Worm (Caenorhabditis elegans) whole organism, late embryonic: ENCODE results near the gene irld-7.

ENCODE experiments used
- C08G9.2 ChIP-seq: sonication (generic microtip); optimal IDR thresholded peaks from 2 replicates; lab custom pipeline; 2016; ENCODE audit warnings: mild to moderate bottlenecking, missing genetic modification characterization, moderate library complexity, missing compliant biosample characterization
- F13H6.1 ChIP-seq: sonication (generic microtip); optimal IDR thresholded peaks from 2 replicates; lab custom pipeline; 2016; ENCODE audit warnings: missing genetic modification characterization, missing compliant biosample characterization
- K09A11.1 ChIP-seq: sonication (generic microtip); optimal IDR thresholded peaks from 2 replicates; lab custom pipeline; 2017; ENCODE audit warnings: antibody characterized with exemption, mild to moderate bottlenecking, missing genetic modification characterization, missing compliant biosample characterization; ENCODE audit not compliant: insufficient read depth
- Y22D7AL.16 ChIP-seq: sonication (generic microtip); optimal IDR thresholded peaks from 2 replicates; lab custom pipeline; 2016; ENCODE audit warnings: missing genetic modification characterization, missing compliant biosample characterization
- ceh-18 ChIP-seq: sonication (generic microtip); optimal IDR thresholded peaks from 2 replicates; lab custom pipeline; 2016; ENCODE audit warnings: missing genetic modification characterization, missing compliant biosample characterization
- ceh-2 ChIP-seq: sonication (generic microtip); optimal IDR thresholded peaks from 2 replicates; lab custom pipeline; 2016; ENCODE audit warnings: missing genotype, missing genetic modification characterization, missing compliant biosample characterization
- ceh-31 ChIP-seq: sonication (generic microtip); optimal IDR thresholded peaks from 2 replicates; lab custom pipeline; 2016; ENCODE audit warnings: missing genetic modification characterization, missing compliant biosample characterization
- ceh-34 ChIP-seq: sonication (generic microtip); optimal IDR thresholded peaks from 2 replicates; lab custom pipeline; 2016; ENCODE audit warnings: mild to moderate bottlenecking, missing genetic modification characterization, missing compliant biosample characterization
- ceh-48 ChIP-seq: sonication (generic microtip); optimal IDR thresholded peaks from 2 replicates; lab custom pipeline; 2016; ENCODE audit warnings: missing genetic modification characterization, inconsistent platforms, missing compliant biosample characterization
- ceh-9 ChIP-seq: sonication (generic microtip); optimal IDR thresholded peaks from 2 replicates; lab custom pipeline; 2016; ENCODE audit warnings: mild to moderate bottlenecking, missing genetic modification characterization, inconsistent platforms, missing compliant biosample characterization
- dmd-4 ChIP-seq: sonication (generic microtip); optimal IDR thresholded peaks from 2 replicates; lab custom pipeline; 2016; ENCODE audit warnings: borderline replicate concordance, missing genetic modification characterization, missing compliant biosample characterization
- elt-2 ChIP-seq: sonication (generic microtip); optimal IDR thresholded peaks from 2 replicates; lab custom pipeline; 2016; ENCODE audit warnings: missing genetic modification reagents, missing genetic modification characterization, missing compliant biosample characterization
- fkh-10 ChIP-seq: fragments of 150-350 bp; optimal IDR thresholded peaks from 2 replicates; lab custom pipeline; 2014; ENCODE audit warnings: missing biosample characterization, missing genetic modification reagents, missing genetic modification characterization
- gmeb-2 ChIP-seq: sonication (generic microtip); optimal IDR thresholded peaks from 2 replicates; lab custom pipeline; 2016; ENCODE audit warnings: missing genetic modification characterization, inconsistent platforms, missing compliant biosample characterization
- hlh-15 ChIP-seq: sonication (generic microtip); optimal IDR thresholded peaks from 2 replicates; lab custom pipeline; 2016; ENCODE audit warnings: missing genetic modification characterization, missing compliant biosample characterization
- hlh-30 ChIP-seq: sonication (generic microtip); optimal IDR thresholded peaks from 2 replicates; lab custom pipeline; 2017; ENCODE audit warnings: antibody characterized with exemption, missing genetic modification characterization, missing compliant biosample characterization; ENCODE audit not compliant: insufficient read depth
- lin-11 ChIP-seq: fragments of 200-800 bp; sonication (Bioruptor generic); optimal IDR thresholded peaks from 2 replicates; lab custom pipeline; 2018; ENCODE audit warnings: mild to moderate bottlenecking, missing genetic modification characterization, missing compliant biosample characterization
- madf-2 ChIP-seq: sonication (generic microtip); optimal IDR thresholded peaks from 2 replicates; lab custom pipeline; 2017; ENCODE audit warnings: missing genetic modification characterization, missing compliant biosample characterization
- nhr-11 ChIP-seq: fragments of 150-350 bp; optimal IDR thresholded peaks from 2 replicates; lab custom pipeline; 2014; ENCODE audit warnings: missing biosample characterization, missing genetic modification characterization
- npax-4 ChIP-seq: sonication (generic microtip); optimal IDR thresholded peaks from 2 replicates; lab custom pipeline; 2016; ENCODE audit warnings: missing genetic modification characterization, missing compliant biosample characterization
- odd-2 ChIP-seq: sonication (generic microtip); optimal IDR thresholded peaks from 2 replicates; lab custom pipeline; 2017; ENCODE audit warnings: antibody characterized with exemption, mild to moderate bottlenecking, missing genetic modification characterization, missing compliant biosample characterization
- pag-3 ChIP-seq: sonication (generic microtip); optimal IDR thresholded peaks from 2 replicates; lab custom pipeline; 2016; ENCODE audit warnings: missing compliant biosample characterization, missing genetic modification characterization, borderline replicate concordance
- pat-9 ChIP-seq: fragments of 200-800 bp; sonication (Bioruptor generic); optimal IDR thresholded peaks from 2 replicates; lab custom pipeline; 2018; ENCODE audit warnings: mild to moderate bottlenecking, missing genetic modification characterization, moderate library complexity, missing compliant biosample characterization
- pax-1 ChIP-seq: fragments of 150-350 bp; optimal IDR thresholded peaks from 2 replicates; lab custom pipeline; 2014; ENCODE audit warnings: missing biosample characterization, missing genetic modification characterization
- pha-2 ChIP-seq: sonication (generic microtip); optimal IDR thresholded peaks from 2 replicates; lab custom pipeline; 2017; ENCODE audit warnings: mild to moderate bottlenecking, missing genetic modification characterization, missing compliant biosample characterization
- pqm-1 ChIP-seq: sonication (generic microtip); optimal IDR thresholded peaks from 2 replicates; lab custom pipeline; 2016; ENCODE audit warnings: missing genetic modification characterization, missing compliant biosample characterization
- pros-1 ChIP-seq: fragments of 150-350 bp; optimal IDR thresholded peaks from 2 replicates; lab custom pipeline; 2014; ENCODE audit warnings: missing biosample characterization, missing genetic modification reagents, missing genetic modification characterization
- sdc-2 ChIP-seq: sonication (generic microtip); optimal IDR thresholded peaks from 2 replicates; lab custom pipeline; 2016; ENCODE audit warnings: missing genotype, missing genetic modification characterization, missing compliant biosample characterization
- tbx-2 ChIP-seq: sonication (generic microtip); optimal IDR thresholded peaks from 2 replicates; lab custom pipeline; 2016; ENCODE audit warnings: missing genetic modification characterization, missing compliant biosample characterization
- ttx-3 ChIP-seq: sonication (generic microtip); optimal IDR thresholded peaks from 2 replicates; lab custom pipeline; 2016; ENCODE audit warnings: missing genetic modification reagents, missing genetic modification characterization, missing compliant biosample characterization
- unc-86 ChIP-seq: sonication (generic microtip); optimal IDR thresholded peaks from 2 replicates; lab custom pipeline; 2016; ENCODE audit warnings: missing genetic modification characterization, missing compliant biosample characterization
- ztf-16 ChIP-seq: sonication (generic microtip); optimal IDR thresholded peaks from 2 replicates; lab custom pipeline; 2017; ENCODE audit warnings: missing genetic modification characterization, missing compliant biosample characterization

Gene irld-7

ce11 chrIV:6601213-6601724 is 11.1 kb downstream of the irld-7 start, which contains the start of gene sup-36:
sup-36 (plus strand) TSS chrIV:6601674.
- peak; percentile 40 for TF ChIP-seq ceh-48 (tag; lab: Kevin White, UChicago)
- no peak for TF ChIP-seq fkh-10 (GFP tag; lab: Kevin White, UChicago)
- peak; percentile 5 for TF ChIP-seq hlh-30 (tag; lab: Kevin White, UChicago)

- TF ChIP-seq pat-9: no peak
- no peak for TF ChIP-seq madf-2 (tag; lab: Kevin White, UChicago)
- TF ChIP-seq odd-2: no peak
- no peak for TF ChIP-seq F13H6.1 (tag; lab: Kevin White, UChicago)
Observed at ce11 chrIV:6602376-6602775, 12.2 kb downstream of the irld-7 start, which contains the start of gene F15B10.3. F15B10.3 (plus strand) TSS chrIV:6602676.

ce11 chrIV:6603549-6603948 is 13.4 kb downstream of the irld-7 start:
- TF ChIP-seq pag-3 (tag; lab: Kevin White, UChicago) (no peak), unc-86 (no peak), K09A11.1 (tag; lab: Kevin White, UChicago) (no peak), gmeb-2 (tag; lab: Kevin White, UChicago) (no peak), tbx-2 (tag; lab: Kevin White, UChicago) (no peak), ztf-16 (tag; lab: Kevin White, UChicago) (no peak), pqm-1 (tag; lab: Kevin White, UChicago) (no peak), lin-11 (tag; lab: Kevin White, UChicago) (no peak), ceh-18 (tag; lab: Kevin White, UChicago) (no peak)

- TF ChIP-seq pros-1 (tag; lab: Kevin White, UChicago): no peak
Observed at ce11 chrIV:6605863-6606262, 15.7 kb downstream of the irld-7 start, which contains the start of gene nstp-2. nstp-2 (minus strand) TSS chrIV:6606188.

- TF ChIP-seq Y22D7AL.16 (no peak), odd-2 (no peak), pax-1 (tag; lab: Kevin White, UChicago) (no peak), nhr-11 (tag; lab: Kevin White, UChicago) (no peak), ceh-9 (no peak), ceh-31 (no peak), npax-4 (tag; lab: Kevin White, UChicago) (no peak), dmd-4 (tag; lab: Kevin White, UChicago) (no peak), ttx-3 (tag; lab: Kevin White, UChicago) (no peak), unc-86 (no peak), pha-2 (tag; lab: Kevin White, UChicago) (no peak), pros-1 (tag; lab: Kevin White, UChicago) (no peak)
Observed at ce11 chrIV:6606587-6606986, 16.4 kb downstream of the irld-7 start.

- TF ChIP-seq ceh-9: no peak
- TF ChIP-seq gmeb-2 (tag; lab: Kevin White, UChicago): no peak
- no peak for TF ChIP-seq ceh-2 (tag; lab: Kevin White, UChicago)
- no peak for TF ChIP-seq nhr-11 (tag; lab: Kevin White, UChicago)
- no peak for TF ChIP-seq hlh-15 (tag; lab: Kevin White, UChicago)
- TF ChIP-seq sdc-2: no peak
- TF ChIP-seq elt-2 (tag; lab: Kevin White, UChicago): no peak
- no peak for TF ChIP-seq ceh-34
- TF ChIP-seq pag-3 (tag; lab: Kevin White, UChicago): no peak
- TF ChIP-seq F13H6.1 (tag; lab: Kevin White, UChicago): no peak
- no peak for TF ChIP-seq lin-11 (tag; lab: Kevin White, UChicago)
- no peak for TF ChIP-seq C08G9.2
- TF ChIP-seq, all 69 proteins: peak for 0
Observed at ce11 chrIV:6607059-6607458, 16.9 kb downstream of the irld-7 start.
